Fruit fly (Drosophila melanogaster): ENCODE data around the gene CG12231.
A peak's percentile ranks its signal among the peaks of the same experiment; 100 is the strongest.

CG12231 gene

dm6 chrX:19521753-19522383 lies 9.7 kb downstream of the CG12231 start, which contains the start of the genes Idh3a and CoRest (continued):
- TF ChIP-seq CG6791 (GFP tag; IDR thresholded peaks at IDR 0.05; ENCODE audit: partially characterized antibody) (peak; percentile 54; the same call in 2 of the 3 replicates), Aef1 (GFP tag; IDR thresholded peaks at IDR 0.05) (no peak), CG3163 (GFP tag; optimal IDR thresholded peaks at IDR 0.05) (no peak), CG10565 (GFP tag; optimal IDR thresholded peaks at IDR 0.05) (no peak), CG16813 (GFP tag; IDR thresholded peaks at IDR 0.05; ENCODE audit: partially characterized antibody) (peak; percentile 81), nom (GFP tag; optimal IDR thresholded peaks at IDR 0.05) (no peak), chn (GFP tag; optimal IDR thresholded peaks at IDR 0.05) (peak; percentile 20)

dm6 chrX:19520888-19521287 lies 10.7 kb downstream of the CG12231 start:
- TF ChIP-seq MESR4 (GFP tag; optimal IDR thresholded peaks at IDR 0.05) (peak; percentile 29), Med (GFP tag) (peak; percentile 42), sug (tag; optimal IDR thresholded peaks at IDR 0.05) (no peak), Dref (GFP tag; IDR thresholded peaks at IDR 0.05) (peak; percentile 55), Hr78 (GFP tag; optimal IDR thresholded peaks at IDR 0.05) (peak in 1 of 2 experiments; percentile 74), GATAe (GFP tag; conservative IDR thresholded peaks at IDR 0.05) (0 out of 2 replicates have a peak, but pooled peaks have one; percentile 11), CG32532 (GFP tag; IDR thresholded peaks at IDR 0.05) (peak; percentile 32; the same call in 1 of the 2 replicates), grn (GFP tag; optimal IDR thresholded peaks at IDR 0.05) (peak; percentile 81), Pdp1 (GFP tag; optimal IDR thresholded peaks at IDR 0.05) (peak in 1 of 2 experiments; percentile 95), Opbp (GFP tag; IDR thresholded peaks at IDR 0.05; ENCODE audit: partially characterized antibody) (no peak), ewg (GFP tag; optimal IDR thresholded peaks at IDR 0.05) (no peak), fd96Cb (tag; optimal IDR thresholded peaks at IDR 0.05) (no peak), sens-2 (GFP tag; IDR thresholded peaks at IDR 0.05) (peak; percentile 62; the same call in 1 of the 2 replicates), pzg (GFP tag; optimal IDR thresholded peaks at IDR 0.05) (peak; percentile 16), bigmax (GFP tag; optimal IDR thresholded peaks at IDR 0.05) (peak; percentile 89), CG17186 (GFP tag; optimal IDR thresholded peaks at IDR 0.05) (no peak), Scr (GFP tag; IDR thresholded peaks at IDR 0.05; ENCODE audit: partially characterized antibody) (0 out of 2 replicates have a peak, but pooled peaks have one; percentile 15), E2f2 (GFP tag; IDR thresholded peaks at IDR 0.05) (no peak), aop (GFP tag; IDR thresholded peaks at IDR 0.05) (no peak), CG15479 (GFP tag; optimal IDR thresholded peaks at IDR 0.05) (peak; percentile 79), crol (GFP tag; IDR thresholded peaks at IDR 0.05) (peak; percentile 78), CG1832 (GFP tag; optimal IDR thresholded peaks at IDR 0.05) (peak; percentile 51)

dm6 chrX:19520376-19520775 lies 11.2 kb downstream of the CG12231 start:
- TF ChIP-seq Dref (GFP tag; IDR thresholded peaks at IDR 0.05), result 0 out of 2 replicates have a peak, but pooled peaks have one; percentile 24
- TF ChIP-seq pzg (GFP tag; optimal IDR thresholded peaks at IDR 0.05), result peak; percentile 14
- no peak for TF ChIP-seq CG15073 (GFP tag; optimal IDR thresholded peaks at IDR 0.05)
- TF ChIP-seq Dp (GFP tag; optimal IDR thresholded peaks at IDR 0.05), result peak; percentile 81
- TF ChIP-seq E2f2 (GFP tag; IDR thresholded peaks at IDR 0.05), result peak; percentile 88
- no peak for TF ChIP-seq Atf6 (GFP tag; IDR thresholded peaks at IDR 0.05)
- TF ChIP-seq gce (GFP tag; IDR thresholded peaks at IDR 0.05), result no peak
- TF ChIP-seq hbn (GFP tag; IDR thresholded peaks at IDR 0.05; ENCODE audit: partially characterized antibody), result peak; percentile 19; the same call in 1 of the 2 replicates
- TF ChIP-seq MESR4 (GFP tag; optimal IDR thresholded peaks at IDR 0.05), result no peak
- TF ChIP-seq CG17802 (tag; optimal IDR thresholded peaks at IDR 0.05), result no peak
- TF ChIP-seq CG2116 (GFP tag; optimal IDR thresholded peaks at IDR 0.05), result peak; percentile 50
- no peak for TF ChIP-seq dysf (GFP tag; IDR thresholded peaks at IDR 0.05)
- peak; percentile 58 for TF ChIP-seq CTCF (GFP tag; optimal IDR thresholded peaks at IDR 0.05)
- TF ChIP-seq D19A (tag; optimal IDR thresholded peaks at IDR 0.05), result no peak
- TF ChIP-seq CG11504 (tag; optimal IDR thresholded peaks at IDR 0.05), result no peak
- no peak for TF ChIP-seq Hr51 (GFP tag; optimal IDR thresholded peaks at IDR 0.05)
- TF ChIP-seq CG17186 (GFP tag; optimal IDR thresholded peaks at IDR 0.05), result no peak
- TF ChIP-seq cato (GFP tag; optimal IDR thresholded peaks at IDR 0.05; ENCODE audit: borderline replicate concordance), result no peak
- TF ChIP-seq CG32772 (GFP tag; IDR thresholded peaks at IDR 0.05), result no peak
- no peak for TF ChIP-seq kah (GFP tag; optimal IDR thresholded peaks at IDR 0.05)
- no peak for TF ChIP-seq CG10147 (GFP tag; optimal IDR thresholded peaks at IDR 0.05)
- TF ChIP-seq chn (GFP tag; optimal IDR thresholded peaks at IDR 0.05), result no peak
- TF ChIP-seq CG30403 (GFP tag; optimal IDR thresholded peaks at IDR 0.05), result no peak
